Worm (Caenorhabditis elegans) whole organism, L4 larva: ENCODE measurements around the gene C17B7.15.
"Not testable (repeated sequence)": the region's sequence is repeated elsewhere in the genome, so short reads cannot be mapped to it uniquely, and the experiment has no call there.

Experiments used
- T26A8.4 ChIP-seq: fragments of 200-800 bp; sonication (Bioruptor generic); IDR thresholded peaks from 2 replicates; pipeline ENCODE4 v1.3.6; 2022; ENCODE audit warnings: missing genetic modification characterization, missing compliant biosample characterization
- daf-16 ChIP-seq, 3 experiments: sonication (generic microtip); optimal IDR thresholded peaks; 2 replicates each; lab custom pipeline; 2016 to 2017; ENCODE audit warnings: missing genetic modification characterization in 3 of 3, missing genetic modification reagents in 3 of 3, mild to moderate bottlenecking in 2 of 3, missing compliant biosample characterization in 2 of 3, missing biosample characterization in 1 of 3, moderate library complexity in 1 of 3
- hlh-11 ChIP-seq: fragments of 200-800 bp; sonication (Bioruptor generic); optimal IDR thresholded peaks from 2 replicates; lab custom pipeline; 2018; ENCODE audit warnings: mild to moderate bottlenecking, missing genetic modification characterization, missing compliant biosample characterization
- mxl-3 ChIP-seq: fragments of 200-800 bp; sonication (Bioruptor generic); optimal IDR thresholded peaks from 2 replicates; lab custom pipeline; 2018; ENCODE audit warnings: mild to moderate bottlenecking, missing genetic modification characterization, missing compliant biosample characterization
- zip-2 ChIP-seq: fragments of 150-350 bp; optimal IDR thresholded peaks from 2 replicates; lab custom pipeline; 2014; ENCODE audit warnings: missing biosample characterization, missing genetic modification characterization
- ztf-11 ChIP-seq: fragments of 150-350 bp; optimal IDR thresholded peaks from 2 replicates; lab custom pipeline; 2014; ENCODE audit warnings: missing biosample characterization, missing genetic modification characterization

The C17B7.15 gene

ce11 chrV:3396765-3397164 lies 46.8 kb downstream of the C17B7.15 start, which contains the start of gene T20D4.12:
TSS of gene T20D4.12 (plus strand) at chrV:3397065.
- TF ChIP-seq daf-16 (GFP tag; optimal IDR thresholded peaks at IDR 0.05; lab: Kevin White, UChicago): peak in 1 of 2 experiments; percentile 79
- not testable (repeated sequence) for TF ChIP-seq daf-16 (tag; optimal IDR thresholded peaks at IDR 0.05; lab: Kevin White, UChicago)

ce11 chrV:3398314-3398713 lies 48.3 kb downstream of the C17B7.15 start, which contains the start of gene T20D4.11:
TSS of gene T20D4.11 (plus strand) at chrV:3398690.
- TF ChIP-seq daf-16 (GFP tag; optimal IDR thresholded peaks at IDR 0.05; lab: Kevin White, UChicago): peak in 1 of 2 experiments; percentile 62
- TF ChIP-seq daf-16 (tag; optimal IDR thresholded peaks at IDR 0.05; lab: Kevin White, UChicago): no peak
- no peak for TF ChIP-seq T26A8.4 (GFP tag; lab: Robert Waterston, UW)
- TF ChIP-seq ztf-11 (tag; lab: Kevin White, UChicago): no peak
- TF ChIP-seq hlh-11 (tag; lab: Kevin White, UChicago): peak; percentile 28
- TF ChIP-seq zip-2 (tag; lab: Kevin White, UChicago): no peak
- no peak for TF ChIP-seq mxl-3 (GFP tag; lab: Kevin White, UChicago)

- TF ChIP-seq daf-16 (GFP tag; optimal IDR thresholded peaks at IDR 0.05; lab: Kevin White, UChicago): peak in 1 of 2 experiments; percentile 25
- TF ChIP-seq daf-16 (tag; optimal IDR thresholded peaks at IDR 0.05; lab: Kevin White, UChicago): not testable (repeated sequence)
These were observed 50.0 kb downstream of the C17B7.15 start, which contains the start of gene T20D4.10 for ce11 chrV:3399952-3400351. TSS of gene T20D4.10 (plus strand) at chrV:3400252.
